Worm (Caenorhabditis elegans): ENCODE results near the gene nlp-16.

DNA sequence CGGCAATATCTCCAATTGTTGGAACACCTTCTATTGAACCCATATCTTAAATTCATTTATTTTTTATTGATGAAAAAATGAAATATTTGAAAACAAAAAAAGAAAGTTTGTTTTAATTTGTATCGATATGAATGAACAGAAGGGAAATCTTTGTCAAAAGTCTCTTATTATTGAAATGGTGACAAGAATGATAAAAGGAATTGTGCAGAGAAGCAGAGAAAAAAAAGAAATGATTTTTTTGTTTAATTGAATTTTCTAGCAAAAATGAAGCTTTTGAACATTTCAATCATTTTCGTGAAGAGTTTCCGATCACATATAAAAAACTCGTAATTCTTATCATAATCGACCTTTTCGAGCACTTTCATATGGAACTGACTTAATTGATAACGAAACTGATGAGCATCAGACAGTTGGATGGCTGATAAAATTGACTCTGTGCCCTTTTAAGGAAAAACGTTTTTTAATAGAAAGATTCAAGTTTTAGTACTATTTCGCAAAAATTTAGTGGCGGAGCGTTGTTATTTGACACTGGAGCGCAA is 16.1 kb upstream of the nlp-16 start, which contains the start of the genes aat-4 and T13A10.1:
- no peak for TF ChIP-seq pha-4 (tag; optimal IDR thresholded peaks at IDR 0.05)
- TF ChIP-seq ama-1 (optimal IDR thresholded peaks at IDR 0.05), result no peak
- TF ChIP-seq pqm-1 (tag; optimal IDR thresholded peaks at IDR 0.05), result no peak
- no peak for TF ChIP-seq ceh-34 (tag; optimal IDR thresholded peaks at IDR 0.05)
- TF ChIP-seq nfya-1 (tag; optimal IDR thresholded peaks at IDR 0.05), result no peak
- no peak for TF ChIP-seq zip-5 (tag; optimal IDR thresholded peaks at IDR 0.05)
- no peak for TF ChIP-seq lin-11 (tag; optimal IDR thresholded peaks at IDR 0.05)
- TF ChIP-seq ahr-1 (tag; optimal IDR thresholded peaks at IDR 0.05), result no peak
- no peak for TF ChIP-seq F13H6.1 (tag; optimal IDR thresholded peaks at IDR 0.05)
- no peak for TF ChIP-seq K02D7.2 (tag; optimal IDR thresholded peaks at IDR 0.05)
